Fruit fly (Drosophila melanogaster): ENCODE data around the gene aay.
A peak's percentile ranks its signal among the peaks of the same experiment; 100 is the strongest.

The aay gene

dm6 chr3L:9460775-9461491, 37.9 kb downstream of the aay start, which contains the start of the genes CG3434 and CG44838 (continued):
- peak; percentile 73 for TF ChIP-seq CG10979 (tag; optimal IDR thresholded peaks at IDR 0.05)
- TF ChIP-seq hb (GFP tag; IDR thresholded peaks at IDR 0.05; ENCODE audit: partially characterized antibody): no peak
- no peak for TF ChIP-seq tna (GFP tag; IDR thresholded peaks at IDR 0.05; ENCODE audit: partially characterized antibody)
- TF ChIP-seq Dip2 (GFP tag; IDR thresholded peaks at IDR 0.05): no peak
- TF ChIP-seq Doc2 (GFP tag; IDR thresholded peaks at IDR 0.05): no peak
- peak; percentile 55 for TF ChIP-seq ATbp (GFP tag; optimal IDR thresholded peaks at IDR 0.05)
- TF ChIP-seq Side (GFP tag; optimal IDR thresholded peaks at IDR 0.05): peak; percentile 65
- peak; percentile 15 for TF ChIP-seq trh (GFP tag; optimal IDR thresholded peaks at IDR 0.05)
- TF ChIP-seq ranshi (GFP tag; IDR thresholded peaks at IDR 0.05): peak; percentile 64
- peak; percentile 75 for TF ChIP-seq stwl (tag; optimal IDR thresholded peaks at IDR 0.05)
- TF ChIP-seq cas (GFP tag; IDR thresholded peaks at IDR 0.05): 0 out of 2 replicates have a peak, but pooled peaks have one; percentile 65
- peak; percentile 57; the same call in 1 of the 2 replicates for TF ChIP-seq CG7372 (GFP tag; IDR thresholded peaks at IDR 0.05)
- peak; percentile 98 for TF ChIP-seq CG15601 (tag; optimal IDR thresholded peaks at IDR 0.05)
- peak; percentile 18 for TF ChIP-seq CG1832 (GFP tag; optimal IDR thresholded peaks at IDR 0.05)
- TF ChIP-seq CG10543 (GFP tag; optimal IDR thresholded peaks at IDR 0.05): peak; percentile 91
- TF ChIP-seq Hmx (GFP tag; optimal IDR thresholded peaks at IDR 0.05): peak; percentile 26
- TF ChIP-seq row (GFP tag; IDR thresholded peaks at IDR 0.05): peak; percentile 94
- TF ChIP-seq bab2 (GFP tag; optimal IDR thresholded peaks at IDR 0.05): peak; percentile 76
- TF ChIP-seq Bteb2 (GFP tag; optimal IDR thresholded peaks at IDR 0.05): peak; percentile 72
- peak; percentile 25; the same call in 1 of the 2 replicates for TF ChIP-seq bbx (GFP tag; IDR thresholded peaks at IDR 0.05; ENCODE audit: partially characterized antibody)
- TF ChIP-seq CG10147 (GFP tag; optimal IDR thresholded peaks at IDR 0.05): peak; percentile 83
- TF ChIP-seq org-1 (GFP tag; optimal IDR thresholded peaks at IDR 0.05): no peak
- TF ChIP-seq CG17802 (tag; optimal IDR thresholded peaks at IDR 0.05): peak; percentile 58
- TF ChIP-seq ttk (GFP tag; IDR thresholded peaks at IDR 0.05): peak; percentile 70
- TF ChIP-seq mld (GFP tag; IDR thresholded peaks at IDR 0.05; ENCODE audit: partially characterized antibody): no peak
- peak; percentile 82 for TF ChIP-seq CG9437 (GFP tag; optimal IDR thresholded peaks at IDR 0.05)
- peak; percentile 47; the same call in 1 of the 2 replicates for TF ChIP-seq CG14667 (GFP tag; IDR thresholded peaks at IDR 0.05)
- TF ChIP-seq CG2202 (tag; optimal IDR thresholded peaks at IDR 0.05): peak; percentile 58
- peak; percentile 88 for TF ChIP-seq gem (tag; optimal IDR thresholded peaks at IDR 0.05)
- TF ChIP-seq hbn (GFP tag; IDR thresholded peaks at IDR 0.05; ENCODE audit: partially characterized antibody): no peak
- peak; percentile 58 for TF ChIP-seq Asciz (GFP tag; optimal IDR thresholded peaks at IDR 0.05)
- peak; percentile 96 for TF ChIP-seq phol (tag; optimal IDR thresholded peaks at IDR 0.05)
- TF ChIP-seq bcd (GFP tag; optimal IDR thresholded peaks at IDR 0.05): peak; percentile 78
- no peak for TF ChIP-seq CG4707 (GFP tag; optimal IDR thresholded peaks at IDR 0.05)
- peak in 1 of 2 experiments; percentile 60 for TF ChIP-seq tll (GFP tag; optimal IDR thresholded peaks at IDR 0.05)
- no peak; the same call in 1 of the 2 replicates for TF ChIP-seq CG31224 (GFP tag; IDR thresholded peaks at IDR 0.05)
- TF ChIP-seq gro (GFP tag; optimal IDR thresholded peaks at IDR 0.05): peak; percentile 64
- TF ChIP-seq her (GFP tag; optimal IDR thresholded peaks at IDR 0.05): no peak
- peak; percentile 58 for TF ChIP-seq CG18011 (GFP tag; optimal IDR thresholded peaks at IDR 0.05)
- TF ChIP-seq Pdp1 (GFP tag; optimal IDR thresholded peaks at IDR 0.05): peak; percentile 57 to 65
- TF ChIP-seq Antp (GFP tag; optimal IDR thresholded peaks at IDR 0.05): peak; percentile 62
- TF ChIP-seq CG30431 (GFP tag; optimal IDR thresholded peaks at IDR 0.05): peak; percentile 41
- 0 out of 2 replicates have a peak, but pooled peaks have one; percentile 38 for TF ChIP-seq CG1024 (GFP tag; IDR thresholded peaks at IDR 0.05)
- TF ChIP-seq kni (GFP tag; optimal IDR thresholded peaks at IDR 0.05): peak; percentile 75

Data from whole organism, embryonic.